Worm (Caenorhabditis elegans) whole organism, early embryonic: Measurements from ENCODE around the gene unc-36.

ENCODE experiments used
- B0310.2 ChIP-seq: sonication (generic microtip); optimal IDR thresholded peaks from 2 replicates; lab custom pipeline; 2016; ENCODE audit warnings: mild to moderate bottlenecking, missing genetic modification characterization, missing compliant biosample characterization
- pes-1 ChIP-seq: fragments of 200-800 bp; sonication (Bioruptor generic); IDR thresholded peaks from 2 replicates; pipeline ENCODE4 v1.3.6; 2022; ENCODE audit warnings: missing genetic modification reagents, missing genetic modification characterization, missing compliant biosample characterization
- scrt-1 ChIP-seq: fragments of 200-800 bp; sonication (Bioruptor generic); IDR thresholded peaks from 2 replicates; pipeline ENCODE4 v1.3.6; 2022; ENCODE audit warnings: missing genetic modification characterization, missing compliant biosample characterization
- sea-1 ChIP-seq: fragments of 200-800 bp; sonication (Bioruptor generic); conservative IDR thresholded peaks from 2 replicates; pipeline ENCODE4 v1.3.6; 2022; ENCODE audit warnings: missing genetic modification characterization, missing compliant biosample characterization
- tbx-11 ChIP-seq: fragments of 200-800 bp; sonication (Bioruptor generic); IDR thresholded peaks from 2 replicates; pipeline ENCODE4 v1.3.6; 2022; ENCODE audit warnings: missing genetic modification characterization, missing compliant biosample characterization

- TF ChIP-seq tbx-11 (GFP tag; lab: Robert Waterston, UW) (no peak), pes-1 (no peak), B0310.2 (no peak), sea-1 (GFP tag; lab: Robert Waterston, UW) (no peak), scrt-1 (GFP tag; lab: Robert Waterston, UW) (no peak)
These were observed 52.3 kb downstream of the unc-36 start, which contains the start of gene D2007.2 for ce11 chrIII:8148751-8149150.
